Fruit fly (Drosophila melanogaster): Measurements from ENCODE around the gene ttm3.

Gene ttm3

dm6 chr2L:22121651-22122165 lies 42.3 kb downstream of the ttm3 start (continued):
- TF ChIP-seq cyc (GFP tag; optimal IDR thresholded peaks at IDR 0.05) (peak; percentile 23), Hr4 (GFP tag; optimal IDR thresholded peaks at IDR 0.05) (no peak), CG15336 (GFP tag; IDR thresholded peaks at IDR 0.05) (no peak), CG6808 (GFP tag; optimal IDR thresholded peaks at IDR 0.05) (no peak), CG6854 (GFP tag; optimal IDR thresholded peaks at IDR 0.05) (peak; percentile 37), Hr38 (GFP tag; optimal IDR thresholded peaks at IDR 0.05) (no peak), net (GFP tag; optimal IDR thresholded peaks at IDR 0.05) (no peak), Sox15 (GFP tag; optimal IDR thresholded peaks at IDR 0.05) (no peak), Ets96B (tag; optimal IDR thresholded peaks at IDR 0.05) (no peak), OdsH (GFP tag; optimal IDR thresholded peaks at IDR 0.05) (peak; percentile 17), lz (GFP tag; optimal IDR thresholded peaks at IDR 0.05) (peak; percentile 34), CG31627 (GFP tag; optimal IDR thresholded peaks at IDR 0.05) (peak; percentile 34), CG10631 (GFP tag; optimal IDR thresholded peaks at IDR 0.05) (no peak), svp (GFP tag) (peak; percentile 84), esn (GFP tag; optimal IDR thresholded peaks at IDR 0.05) (no peak), CG3919 (GFP tag; optimal IDR thresholded peaks at IDR 0.05) (no peak), CG4318 (GFP tag; optimal IDR thresholded peaks at IDR 0.05) (no peak), fd85E (GFP tag; optimal IDR thresholded peaks at IDR 0.05) (no peak), Eip93F (GFP tag; optimal IDR thresholded peaks at IDR 0.05) (no peak), CG6792 (GFP tag; optimal IDR thresholded peaks at IDR 0.05) (no peak), CG6276 (GFP tag; optimal IDR thresholded peaks at IDR 0.05) (no peak), CG8119 (GFP tag; IDR thresholded peaks at IDR 0.05) (no peak; the same call in 2 of the 3 replicates), dsx (GFP tag; optimal IDR thresholded peaks at IDR 0.05; ENCODE audit: poor library complexity, severe bottlenecking) (no peak), Sox14 (GFP tag; optimal IDR thresholded peaks at IDR 0.05) (peak; percentile 16)

dm6 chr2L:22129581-22130300 lies 50.3 kb downstream of the ttm3 start, which contains the start of gene CycK:
Gene CycK, minus strand, starts transcription at chr2L:22130142.
- TF ChIP-seq CG3032 (tag; optimal IDR thresholded peaks at IDR 0.05) (peak; percentile 3), CG32006 (GFP tag; optimal IDR thresholded peaks at IDR 0.05) (peak; percentile 34), Hr39 (GFP tag; optimal IDR thresholded peaks at IDR 0.05) (peak; percentile 33), ss (GFP tag; optimal IDR thresholded peaks at IDR 0.05) (peak in 1 of 2 experiments; percentile 10), Smox (GFP tag; optimal IDR thresholded peaks at IDR 0.05) (peak; percentile 20), Sox14 (GFP tag; optimal IDR thresholded peaks at IDR 0.05) (peak; percentile 56), CG15336 (GFP tag; IDR thresholded peaks at IDR 0.05) (no peak), Lpt (GFP tag; optimal IDR thresholded peaks at IDR 0.05) (no peak), Sox102F (GFP tag; optimal IDR thresholded peaks at IDR 0.05) (no peak), fkh (GFP tag; optimal IDR thresholded peaks at IDR 0.05) (peak; percentile 10), net (GFP tag; optimal IDR thresholded peaks at IDR 0.05) (no peak), achi (GFP tag; optimal IDR thresholded peaks at IDR 0.05) (peak; percentile 15), Ets21C (GFP tag; optimal IDR thresholded peaks at IDR 0.05) (peak; percentile 37), OdsH (GFP tag; optimal IDR thresholded peaks at IDR 0.05) (peak; percentile 4), dac (GFP tag; optimal IDR thresholded peaks at IDR 0.05) (no peak), CG31627 (GFP tag; optimal IDR thresholded peaks at IDR 0.05) (peak; percentile 30), Ets96B (tag; optimal IDR thresholded peaks at IDR 0.05) (no peak), Eip78C (GFP tag) (peak; percentile 60), cyc (GFP tag; optimal IDR thresholded peaks at IDR 0.05) (peak; percentile 14), svp (GFP tag) (peak; percentile 55), lz (GFP tag; optimal IDR thresholded peaks at IDR 0.05) (peak; percentile 18), spab (GFP tag; optimal IDR thresholded peaks at IDR 0.05) (no peak), topi (GFP tag; optimal IDR thresholded peaks at IDR 0.05) (peak; percentile 10), Hr4 (GFP tag; optimal IDR thresholded peaks at IDR 0.05) (peak; percentile 25), CG10631 (GFP tag; optimal IDR thresholded peaks at IDR 0.05) (peak; percentile 1), CG10669 (GFP tag; optimal IDR thresholded peaks at IDR 0.05) (no peak)

Measured in whole organism, prepupa.